Worm (Caenorhabditis elegans): ENCODE data around the gene srbc-62.

srbc-62 gene

ce11 chrV:17206469-17206868 is 11.3 kb upstream of the srbc-62 start:
- TF ChIP-seq ahr-1 (tag; optimal IDR thresholded peaks at IDR 0.05) (no peak), K02D7.2 (tag; optimal IDR thresholded peaks at IDR 0.05) (no peak), sox-2 (GFP tag; IDR thresholded peaks at IDR 0.05) (no peak), ceh-18 (tag; optimal IDR thresholded peaks at IDR 0.05) (no peak), tbx-7 (tag; optimal IDR thresholded peaks at IDR 0.05) (no peak), unc-55 (GFP tag; optimal IDR thresholded peaks at IDR 0.05) (no peak), hlh-8 (tag; optimal IDR thresholded peaks at IDR 0.05) (no peak), fkh-10 (GFP tag; optimal IDR thresholded peaks at IDR 0.05) (no peak), pag-3 (tag; optimal IDR thresholded peaks at IDR 0.05; ENCODE audit: borderline replicate concordance) (no peak), che-1 (tag; optimal IDR thresholded peaks at IDR 0.05) (no peak), unc-3 (GFP tag; conservative IDR thresholded peaks at IDR 0.05) (no peak), unc-3 (tag; optimal IDR thresholded peaks at IDR 0.05) (no peak), nfya-1 (tag; optimal IDR thresholded peaks at IDR 0.05) (no peak), dmd-4 (tag; optimal IDR thresholded peaks at IDR 0.05; ENCODE audit: borderline replicate concordance) (no peak), elt-2 (tag; optimal IDR thresholded peaks at IDR 0.05) (no peak), pha-2 (tag; optimal IDR thresholded peaks at IDR 0.05) (no peak), syd-9 (tag; optimal IDR thresholded peaks at IDR 0.05) (no peak)

- TF ChIP-seq madf-2 (tag; optimal IDR thresholded peaks at IDR 0.05) = no peak
- no peak for TF ChIP-seq ref-2 (tag; optimal IDR thresholded peaks at IDR 0.05)
- TF ChIP-seq ttx-3 (tag; optimal IDR thresholded peaks at IDR 0.05) = no peak
- no peak for TF ChIP-seq nhr-232 (tag; optimal IDR thresholded peaks at IDR 0.05)
- TF ChIP-seq lin-11 (tag; optimal IDR thresholded peaks at IDR 0.05) = no peak
- TF ChIP-seq ceh-2 (tag; optimal IDR thresholded peaks at IDR 0.05) = no peak
Measured at ce11 chrV:17208045-17208444, 9.7 kb upstream of the srbc-62 start, which contains the start of gene Y68A4A.13. Gene Y68A4A.13, minus strand, starts transcription at chrV:17208145.

- TF ChIP-seq fkh-10 (GFP tag; optimal IDR thresholded peaks at IDR 0.05) (no peak), pag-3 (tag; optimal IDR thresholded peaks at IDR 0.05; ENCODE audit: borderline replicate concordance) (peak; percentile 59)
Measured at ce11 chrV:17211989-17212731, 5.6 kb upstream of the srbc-62 start, which contains the start of gene srh-236. Gene srh-236, minus strand, starts transcription at chrV:17212039.

ce11 chrV:17212743-17213142 is 5.0 kb upstream of the srbc-62 start, which contains the start of gene srh-113:
Gene srh-113, plus strand, starts transcription at chrV:17213043.
- no peak for TF ChIP-seq pat-9 (tag; optimal IDR thresholded peaks at IDR 0.05)
- TF ChIP-seq hlh-6 (tag; optimal IDR thresholded peaks at IDR 0.05) = no peak
- TF ChIP-seq hlh-13 (GFP tag; optimal IDR thresholded peaks at IDR 0.05) = no peak
- no peak for TF ChIP-seq eyg-1 (tag; optimal IDR thresholded peaks at IDR 0.05)
- no peak for TF ChIP-seq odd-2 (tag; optimal IDR thresholded peaks at IDR 0.05)
- no peak for TF ChIP-seq ama-1 (optimal IDR thresholded peaks at IDR 0.05)

- TF ChIP-seq gmeb-2 (tag; optimal IDR thresholded peaks at IDR 0.05) (no peak), npax-4 (tag; optimal IDR thresholded peaks at IDR 0.05) (no peak), unc-3 (GFP tag; conservative IDR thresholded peaks at IDR 0.05) (no peak), unc-3 (tag; optimal IDR thresholded peaks at IDR 0.05) (no peak), ceh-24 (tag; optimal IDR thresholded peaks at IDR 0.05) (no peak), pha-2 (tag; optimal IDR thresholded peaks at IDR 0.05) (no peak), che-1 (tag; optimal IDR thresholded peaks at IDR 0.05) (no peak)
Measured at ce11 chrV:17215602-17216001, 2.2 kb upstream of the srbc-62 start.

ce11 chrV:17220345-17220744 is 2.6 kb downstream of the srbc-62 start, which contains the start of gene srh-109:
Gene srh-109, minus strand, starts transcription at chrV:17220445.
- TF ChIP-seq sox-4 (tag; optimal IDR thresholded peaks at IDR 0.05) = no peak
- no peak for TF ChIP-seq F13H6.1 (tag; optimal IDR thresholded peaks at IDR 0.05)
- TF ChIP-seq lim-6 (tag; optimal IDR thresholded peaks at IDR 0.05) = no peak
- no peak for TF ChIP-seq ceh-19 (GFP tag; optimal IDR thresholded peaks at IDR 0.05)
- TF ChIP-seq ceh-48 (tag; optimal IDR thresholded peaks at IDR 0.05) = no peak
- TF ChIP-seq mec-3 (tag; optimal IDR thresholded peaks at IDR 0.05; ENCODE audit: borderline replicate concordance) = no peak
- no peak for TF ChIP-seq K09A11.1 (tag; optimal IDR thresholded peaks at IDR 0.05; ENCODE audit: insufficient read depth)
- no peak for TF ChIP-seq pqm-1 (tag; optimal IDR thresholded peaks at IDR 0.05)
- no peak for TF ChIP-seq rnt-1 (tag; optimal IDR thresholded peaks at IDR 0.05)
- no peak for TF ChIP-seq unc-86 (tag; optimal IDR thresholded peaks at IDR 0.05)
- no peak for TF ChIP-seq pat-9 (tag; optimal IDR thresholded peaks at IDR 0.05)
- TF ChIP-seq syd-9 (tag; optimal IDR thresholded peaks at IDR 0.05) = no peak
- TF ChIP-seq Y22D7AL.16 (tag; optimal IDR thresholded peaks at IDR 0.05) = no peak
- TF ChIP-seq ceh-22 (tag; optimal IDR thresholded peaks at IDR 0.05) = no peak
